Comparison of ENCODE assay signal across 2 fruit fly cellular contexts in genomic region chr3L:21230762-21231161, dm6.
A peak's percentile ranks its signal among the peaks of the same experiment; 100 is the strongest.
TF ChIP-seq lines count a peak whose summit lies in the region.

No protein-coding gene starts in this region.

- TF ChIP-seq CTCF in whole organism, embryonic (GFP tag; optimal IDR thresholded peaks at IDR 0.05; lab: Kevin White, UChicago) = no peak

TF ChIP-seq in whole organism, embryonic, 481 proteins besides CTCF, POLR2A, EP300 and RAD21:
- TF ChIP-seq Ada2b (GFP tag; IDR thresholded peaks at IDR 0.05; lab: Robert Waterston, UW) = no peak
- 0 out of 2 replicates have a peak, but pooled peaks have one; percentile 13 for TF ChIP-seq CG3847 (GFP tag; IDR thresholded peaks at IDR 0.05; lab: Robert Waterston, UW)
TF ChIP-seq in whole organism, embryonic: peak in this region for 1.

TF ChIP-seq in whole organism, wandering third instar larva, 38 proteins besides CTCF, POLR2A, EP300 and RAD21:
- TF ChIP-seq dl (GFP tag; optimal IDR thresholded peaks at IDR 0.05; lab: Kevin White, UChicago; ENCODE audit: insufficient read depth in 1 of 2, partially characterized antibody in 2 of 2) (no peak), tai (GFP tag; optimal IDR thresholded peaks at IDR 0.05; lab: Kevin White, UChicago) (no peak), CG9705 (GFP tag; optimal IDR thresholded peaks at IDR 0.05; lab: Kevin White, UChicago) (no peak), Abd-B (GFP tag; optimal IDR thresholded peaks at IDR 0.05; lab: Kevin White, UChicago) (no peak), Dfd (GFP tag; optimal IDR thresholded peaks at IDR 0.05; lab: Kevin White, UChicago) (peak; percentile 92)

Comparison
In these comparisons a context has a peak if more than half of its experiments do, and no peak if none do; other contexts are left out.
1. Of the 10 proteins assayed by ChIP-seq in both whole organism, embryonic and whole organism, wandering third instar larva: peak only in whole organism, embryonic: none; only in whole organism, wandering third instar larva: Dfd; in both: none; in neither: 9.